Worm (Caenorhabditis elegans) whole organism, mixed stage, embryonic: ENCODE data around the gene math-7.

Experiments
- nhr-237 ChIP-seq: fragments of 150-350 bp; optimal IDR thresholded peaks from 2 replicates; lab custom pipeline; 2014; ENCODE audit warnings: missing biosample characterization, missing genetic modification characterization
- zip-8 ChIP-seq: fragments of 150-350 bp; optimal IDR thresholded peaks from 2 replicates; lab custom pipeline; 2014; ENCODE audit warnings: missing biosample characterization, missing genetic modification characterization

ce11 chrII:1865683-1866431, 20.4 kb downstream of the math-7 start, which contains the start of gene math-15:
- no peak for TF ChIP-seq nhr-237 (tag; lab: Kevin White, UChicago)
- no peak for TF ChIP-seq zip-8 (tag; lab: Kevin White, UChicago)
